Worm (Caenorhabditis elegans): ENCODE results near the gene nol-9.
A peak's percentile ranks its signal among the peaks of the same experiment; 100 is the strongest.
"Not testable (repeated sequence)": the region's sequence is repeated elsewhere in the genome, so short reads cannot be mapped to it uniquely, and the experiment has no call there.

nol-9 gene

ce11 chrIV:13415739-13416271, 6.5 kb upstream of the nol-9 start, which contains the start of the genes pik-1 and aptf-2:
pik-1 (plus strand) TSS chrIV:13416041.
aptf-2 (minus strand) TSS chrIV:13416051.
- TF ChIP-seq ceh-90 (tag; optimal IDR thresholded peaks at IDR 0.05) (no peak), efl-1 (optimal IDR thresholded peaks at IDR 0.05) (no peak), efl-1 (GFP tag; optimal IDR thresholded peaks at IDR 0.05 in 1 of 2) (peak in 1 of 2 experiments; percentile 5), dpl-1 (GFP tag; optimal IDR thresholded peaks at IDR 0.05) (peak in 1 of 3 experiments; percentile 31), snu-23 (GFP tag; optimal IDR thresholded peaks at IDR 0.05) (no peak), blmp-1 (tag; optimal IDR thresholded peaks at IDR 0.05) (peak; percentile 27), hlh-17 (GFP tag; optimal IDR thresholded peaks at IDR 0.05; ENCODE audit: borderline replicate concordance) (no peak), fkh-8 (tag; optimal IDR thresholded peaks at IDR 0.05) (no peak), tbx-2 (tag; optimal IDR thresholded peaks at IDR 0.05) (no peak), mep-1 (tag; optimal IDR thresholded peaks at IDR 0.05) (peak; percentile 32), lsy-2 (tag; optimal IDR thresholded peaks at IDR 0.05) (peak in 1 of 2 experiments; percentile 26), lin-35 (GFP tag; optimal IDR thresholded peaks at IDR 0.05) (peak in 1 of 2 experiments; percentile 24)

- TF ChIP-seq sptf-1 (tag; optimal IDR thresholded peaks at IDR 0.05): no peak
- TF ChIP-seq aha-1 (tag; optimal IDR thresholded peaks at IDR 0.05): no peak
- no peak for TF ChIP-seq dsc-1 (tag; optimal IDR thresholded peaks at IDR 0.05)
- no peak for TF ChIP-seq mef-2 (tag; optimal IDR thresholded peaks at IDR 0.05)
- no peak for TF ChIP-seq Y116A8C.19 (tag; optimal IDR thresholded peaks at IDR 0.05; ENCODE audit: borderline replicate concordance)
- TF ChIP-seq elt-2 (tag; optimal IDR thresholded peaks at IDR 0.05): no peak
- no peak for TF ChIP-seq nhr-85 (tag)
- no peak for TF ChIP-seq pax-3 (tag; optimal IDR thresholded peaks at IDR 0.05)
- TF ChIP-seq C04F5.9 (tag; optimal IDR thresholded peaks at IDR 0.05): no peak
- no peak for TF ChIP-seq isw-1 (GFP tag; IDR thresholded peaks at IDR 0.05)
- no peak for TF ChIP-seq hlh-4 (tag; optimal IDR thresholded peaks at IDR 0.05)
- no peak for TF ChIP-seq mab-9 (GFP tag; IDR thresholded peaks at IDR 0.05)
These were observed 6.9 kb downstream of the nol-9 start, which contains the start of gene K09B11.4 for ce11 chrIV:13429240-13429639. K09B11.4 (plus strand) TSS chrIV:13429540.

- peak; percentile 42; the same call in 1 of the 2 replicates for TF ChIP-seq isw-1 (GFP tag; IDR thresholded peaks at IDR 0.05)
- TF ChIP-seq dsc-1 (tag; optimal IDR thresholded peaks at IDR 0.05): peak; percentile 23
- TF ChIP-seq swsn-7 (tag; optimal IDR thresholded peaks at IDR 0.05): peak; percentile 20
- peak; percentile 50 for TF ChIP-seq snpc-4 (tag; optimal IDR thresholded peaks at IDR 0.05)
- TF ChIP-seq tbx-2 (tag; optimal IDR thresholded peaks at IDR 0.05): peak; percentile 11
- TF ChIP-seq grh-1 (GFP tag; IDR thresholded peaks at IDR 0.05): 0 out of 2 replicates have a peak, but pooled peaks have one; percentile 26
- TF ChIP-seq efl-1 (optimal IDR thresholded peaks at IDR 0.05): peak in 1 of 2 experiments; percentile 0
- peak in 1 of 2 experiments; percentile 65 for TF ChIP-seq efl-1 (GFP tag; optimal IDR thresholded peaks at IDR 0.05 in 1 of 2)
- peak; percentile 57 for TF ChIP-seq nhr-47 (tag; optimal IDR thresholded peaks at IDR 0.05)
- TF ChIP-seq lin-13 (GFP tag; optimal IDR thresholded peaks at IDR 0.05): peak; percentile 28
- TF ChIP-seq nhr-19 (GFP tag; conservative IDR thresholded peaks at IDR 0.05): peak; percentile 66
These were observed 7.8 kb downstream of the nol-9 start for ce11 chrIV:13430137-13430536.

ce11 chrIV:13433904-13434303, 11.6 kb downstream of the nol-9 start, which contains the start of gene K09B11.5:
K09B11.5 (minus strand) TSS chrIV:13434004.
- not testable (repeated sequence) for TF ChIP-seq egl-13 (tag; optimal IDR thresholded peaks at IDR 0.05); lin-35 (GFP tag; optimal IDR thresholded peaks at IDR 0.05); ceh-90 (tag; optimal IDR thresholded peaks at IDR 0.05)

- peak; percentile 30 for TF ChIP-seq nhr-85 (tag)
These were observed 21.2 kb downstream of the nol-9 start for ce11 chrIV:13443543-13443942.

ce11 chrIV:13445275-13445674, 23.0 kb downstream of the nol-9 start, which contains the start of gene mam-3:
mam-3 (minus strand) TSS chrIV:13445375.
- TF ChIP-seq nhr-12 (tag; optimal IDR thresholded peaks at IDR 0.05) (no peak), nhr-47 (tag; optimal IDR thresholded peaks at IDR 0.05) (no peak), alr-1 (tag; optimal IDR thresholded peaks at IDR 0.05; ENCODE audit: borderline replicate concordance) (no peak), efl-1 (optimal IDR thresholded peaks at IDR 0.05) (no peak), efl-1 (GFP tag; optimal IDR thresholded peaks at IDR 0.05 in 1 of 2) (no peak), ceh-82 (tag; optimal IDR thresholded peaks at IDR 0.05) (no peak), hpl-2 (GFP tag; optimal IDR thresholded peaks at IDR 0.05) (no peak), unc-98 (GFP tag; IDR thresholded peaks at IDR 0.05) (no peak), swsn-7 (tag; optimal IDR thresholded peaks at IDR 0.05) (no peak), nhr-71 (tag; optimal IDR thresholded peaks at IDR 0.05) (no peak), fkh-4 (tag; optimal IDR thresholded peaks at IDR 0.05; ENCODE audit: borderline replicate concordance) (no peak), blmp-1 (tag; optimal IDR thresholded peaks at IDR 0.05) (no peak), irx-1 (tag; optimal IDR thresholded peaks at IDR 0.05) (no peak), aha-1 (tag; optimal IDR thresholded peaks at IDR 0.05) (no peak), tbx-2 (tag; optimal IDR thresholded peaks at IDR 0.05) (no peak)
